Worm (Caenorhabditis elegans) whole organism, early embryonic: ENCODE measurements around the gene T28A8.3.

Source experiments
- B0310.2 ChIP-seq: sonication (generic microtip); optimal IDR thresholded peaks from 2 replicates; lab custom pipeline; 2016; ENCODE audit warnings: mild to moderate bottlenecking, missing genetic modification characterization, missing compliant biosample characterization
- F13C5.2 ChIP-seq: sonication (generic microtip); optimal IDR thresholded peaks from 2 replicates; lab custom pipeline; 2017; ENCODE audit warnings: mild to moderate bottlenecking, missing genetic modification characterization, inconsistent platforms, missing compliant biosample characterization
- aly-1 ChIP-seq: sonication (generic microtip); optimal IDR thresholded peaks from 2 replicates; lab custom pipeline; 2016; ENCODE audit warnings: missing genetic modification characterization, missing compliant biosample characterization
- ama-1 ChIP-seq: fragments of 150-350 bp; optimal IDR thresholded peaks from 2 replicates; lab custom pipeline; 2014
- ceh-36 ChIP-seq: sonication (generic microtip); optimal IDR thresholded peaks from 2 replicates; lab custom pipeline; 2016; ENCODE audit warnings: missing genetic modification characterization, inconsistent platforms, missing compliant biosample characterization
- ets-7 ChIP-seq: sonication (generic microtip); optimal IDR thresholded peaks from 2 replicates; lab custom pipeline; 2016; ENCODE audit warnings: missing genotype, missing genetic modification characterization, missing compliant biosample characterization
- flt-1 ChIP-seq: fragments of 200-800 bp; sonication (Bioruptor generic); IDR thresholded peaks from 2 replicates; pipeline ENCODE4 v1.3.6; 2022; ENCODE audit warnings: missing genetic modification characterization, missing compliant biosample characterization
- hmbx-1 ChIP-seq: sonication (generic microtip); optimal IDR thresholded peaks from 2 replicates; lab custom pipeline; 2016; ENCODE audit warnings: mild to moderate bottlenecking, missing genetic modification characterization, missing compliant biosample characterization
- scrt-1 ChIP-seq: fragments of 200-800 bp; sonication (Bioruptor generic); IDR thresholded peaks from 2 replicates; pipeline ENCODE4 v1.3.6; 2022; ENCODE audit warnings: missing genetic modification characterization, missing compliant biosample characterization
- tbx-11 ChIP-seq: fragments of 200-800 bp; sonication (Bioruptor generic); IDR thresholded peaks from 2 replicates; pipeline ENCODE4 v1.3.6; 2022; ENCODE audit warnings: missing genetic modification characterization, missing compliant biosample characterization
- tbx-37 ChIP-seq: fragments of 200-800 bp; sonication (Bioruptor generic); conservative IDR thresholded peaks from 2 replicates; pipeline ENCODE4 v1.3.6; 2022; ENCODE audit warnings: missing genetic modification reagents, missing genetic modification characterization, missing compliant biosample characterization
- tra-4 ChIP-seq: sonication (generic microtip); optimal IDR thresholded peaks from 2 replicates; lab custom pipeline; 2017; ENCODE audit warnings: missing genetic modification characterization, missing compliant biosample characterization

- TF ChIP-seq ceh-36 (tag; lab: Kevin White, UChicago): no peak
- TF ChIP-seq ets-7 (tag; lab: Kevin White, UChicago): no peak
- no peak for TF ChIP-seq tra-4 (tag; lab: Kevin White, UChicago)
- no peak for TF ChIP-seq aly-1 (tag; lab: Kevin White, UChicago)
- TF ChIP-seq B0310.2 (tag; lab: Kevin White, UChicago): no peak
- TF ChIP-seq tbx-37: no peak
- TF ChIP-seq ama-1 (lab: Kevin White, UChicago): no peak
- no peak for TF ChIP-seq scrt-1 (GFP tag; lab: Robert Waterston, UW)
- no peak for TF ChIP-seq tbx-11
- no peak for TF ChIP-seq F13C5.2 (tag; lab: Kevin White, UChicago)
- TF ChIP-seq flt-1 (GFP tag; lab: Robert Waterston, UW): no peak
- TF ChIP-seq hmbx-1 (tag; lab: Kevin White, UChicago): no peak
These were observed 12.6 kb downstream of the T28A8.3 start for ce11 chrIII:13518437-13518836.
